Fruit fly (Drosophila melanogaster): ENCODE measurements around the gene SF2.

Gene SF2

dm6 chr3R:16337053-16337385 is 4.8 kb downstream of the SF2 start:
- TF ChIP-seq Hr3 (GFP tag; optimal IDR thresholded peaks at IDR 0.05) (peak; percentile 56), oc (tag; optimal IDR thresholded peaks at IDR 0.05) (peak; percentile 36), Gsc (GFP tag; IDR thresholded peaks at IDR 0.05) (no peak), CG7786 (GFP tag; optimal IDR thresholded peaks at IDR 0.05) (peak; percentile 51), CG17359 (tag; optimal IDR thresholded peaks at IDR 0.05) (peak; percentile 59), CG12104 (GFP tag; optimal IDR thresholded peaks at IDR 0.05) (peak; percentile 40), HLH3B (GFP tag; IDR thresholded peaks at IDR 0.05) (peak; percentile 36; the same call in 1 of the 2 replicates), CG13424 (tag; optimal IDR thresholded peaks at IDR 0.05) (peak; percentile 9), TFAM (GFP tag; optimal IDR thresholded peaks at IDR 0.05) (peak; percentile 4), seq (GFP tag; IDR thresholded peaks at IDR 0.05) (no peak), aop (GFP tag; IDR thresholded peaks at IDR 0.05) (no peak), NK7.1 (GFP tag; optimal IDR thresholded peaks at IDR 0.05) (no peak), CG11560 (tag; IDR thresholded peaks at IDR 0.05) (no peak), CG9609 (GFP tag; optimal IDR thresholded peaks at IDR 0.05) (peak; percentile 55), CG17361 (GFP tag; IDR thresholded peaks at IDR 0.05) (peak; percentile 29; the same call in 1 of the 3 replicates), HLH4C (GFP tag; IDR thresholded peaks at IDR 0.05; ENCODE audit: partially characterized antibody) (no peak), Lhr (GFP tag; optimal IDR thresholded peaks at IDR 0.05) (no peak), ewg (GFP tag; optimal IDR thresholded peaks at IDR 0.05) (no peak), CG5245 (GFP tag; optimal IDR thresholded peaks at IDR 0.05) (peak; percentile 54), CG10654 (GFP tag; optimal IDR thresholded peaks at IDR 0.05) (peak; percentile 13), vvl (GFP tag; IDR thresholded peaks at IDR 0.05) (peak; percentile 62), bbx (GFP tag; IDR thresholded peaks at IDR 0.05; ENCODE audit: partially characterized antibody) (no peak), crol (GFP tag; IDR thresholded peaks at IDR 0.05) (no peak), CG34376 (GFP tag; optimal IDR thresholded peaks at IDR 0.05) (no peak), nmo (GFP tag; optimal IDR thresholded peaks at IDR 0.05) (peak; percentile 61), CG31365 (tag; optimal IDR thresholded peaks at IDR 0.05) (no peak), eyg (GFP tag; optimal IDR thresholded peaks at IDR 0.05) (no peak), gro (GFP tag; optimal IDR thresholded peaks at IDR 0.05) (no peak), CG13123 (GFP tag; optimal IDR thresholded peaks at IDR 0.05) (no peak), inv (GFP tag; IDR thresholded peaks at IDR 0.05; ENCODE audit: partially characterized antibody) (no peak), CG12942 (GFP tag; optimal IDR thresholded peaks at IDR 0.05) (peak; percentile 1), CG4404 (GFP tag; IDR thresholded peaks at IDR 0.05) (peak; percentile 87), dati (GFP tag; IDR thresholded peaks at IDR 0.05) (0 out of 2 replicates have a peak, but pooled peaks have one; percentile 27), CG13287 (GFP tag; IDR thresholded peaks at IDR 0.05; ENCODE audit: partially characterized antibody) (no peak), CG10543 (GFP tag; optimal IDR thresholded peaks at IDR 0.05) (no peak), sisA (GFP tag; IDR thresholded peaks at IDR 0.05) (peak; percentile 48; the same call in 1 of the 2 replicates), CG14860 (GFP tag; IDR thresholded peaks at IDR 0.05; ENCODE audit: partially characterized antibody) (no peak), CG4360 (GFP tag; IDR thresholded peaks at IDR 0.05) (no peak), CG16815 (GFP tag; optimal IDR thresholded peaks at IDR 0.05) (peak; percentile 77), nau (GFP tag; optimal IDR thresholded peaks at IDR 0.05) (no peak), Hand (GFP tag; optimal IDR thresholded peaks at IDR 0.05) (no peak), Ets97D (GFP tag; optimal IDR thresholded peaks at IDR 0.05) (peak; percentile 22), slbo (GFP tag; IDR thresholded peaks at IDR 0.05) (no peak), gce (GFP tag; IDR thresholded peaks at IDR 0.05) (no peak), CG8388 (GFP tag; optimal IDR thresholded peaks at IDR 0.05) (peak; percentile 60), Ets65A (GFP tag) (peak; percentile 3), exex (tag; optimal IDR thresholded peaks at IDR 0.05) (no peak), CG11695 (GFP tag; IDR thresholded peaks at IDR 0.05) (no peak), insv (GFP tag; optimal IDR thresholded peaks at IDR 0.05) (peak in 1 of 2 experiments; percentile 14), NC2β (GFP tag; optimal IDR thresholded peaks at IDR 0.05) (peak; percentile 55), CG10267 (tag; optimal IDR thresholded peaks at IDR 0.05) (peak; percentile 78), CG8089 (GFP tag; optimal IDR thresholded peaks at IDR 0.05) (no peak)
